Fruit fly (Drosophila melanogaster): Measurements from ENCODE around the gene CG34308.

The CG34308 gene

DNA sequence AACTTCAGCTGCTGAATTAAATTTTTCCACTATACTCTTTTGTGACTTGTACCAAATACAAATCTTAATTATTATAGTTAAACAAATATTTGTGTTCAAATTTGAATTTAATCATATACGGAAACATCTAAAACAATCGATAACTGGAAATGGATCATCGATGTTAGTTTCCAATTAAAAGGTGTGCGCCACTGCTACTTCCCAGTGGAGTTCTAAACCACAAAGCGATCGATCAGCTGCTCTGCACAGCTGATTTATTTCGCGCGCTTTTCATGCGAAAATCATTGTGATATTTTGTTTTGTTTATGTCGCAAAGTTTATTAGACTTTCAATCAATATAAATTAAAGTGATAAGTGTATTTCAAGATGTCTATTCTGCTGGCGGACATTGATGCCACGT is 647 bp upstream of the CG34308 start, which contains the start of gene timeout:
Gene timeout (plus strand): TSS at position 257 of the 400 bp plus-strand sequence.
- TF ChIP-seq Myc (optimal IDR thresholded peaks at IDR 0.05) = no peak
- TF ChIP-seq ttk (optimal IDR thresholded peaks at IDR 0.05) = no peak

DNA sequence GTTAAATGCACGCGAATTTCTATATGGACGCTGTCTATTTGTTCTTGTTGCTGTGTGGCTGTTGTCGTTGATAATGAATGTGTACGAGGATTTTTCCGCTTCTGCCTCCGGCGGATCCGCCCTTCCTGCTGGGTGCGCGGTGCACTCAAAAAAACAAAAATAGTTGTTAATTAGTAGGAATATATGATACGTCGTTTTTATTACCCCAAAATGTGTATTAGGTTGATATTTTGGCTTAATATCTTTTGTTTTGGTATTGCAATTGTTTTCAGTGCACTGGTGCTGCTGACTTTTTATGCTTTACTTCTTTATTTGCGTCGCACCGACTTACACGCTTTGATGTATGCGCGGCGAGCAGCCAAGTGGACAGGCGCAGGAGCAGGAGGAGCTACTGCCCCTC is 2.6 kb downstream of the CG34308 start:
- TF ChIP-seq h (optimal IDR thresholded peaks at IDR 0.05) (no peak), Sin3A (optimal IDR thresholded peaks at IDR 0.05) (no peak), psq (optimal IDR thresholded peaks at IDR 0.05) (no peak), ttk (optimal IDR thresholded peaks at IDR 0.05) (no peak), Myc (optimal IDR thresholded peaks at IDR 0.05) (no peak), insv (optimal IDR thresholded peaks at IDR 0.05) (no peak)

DNA sequence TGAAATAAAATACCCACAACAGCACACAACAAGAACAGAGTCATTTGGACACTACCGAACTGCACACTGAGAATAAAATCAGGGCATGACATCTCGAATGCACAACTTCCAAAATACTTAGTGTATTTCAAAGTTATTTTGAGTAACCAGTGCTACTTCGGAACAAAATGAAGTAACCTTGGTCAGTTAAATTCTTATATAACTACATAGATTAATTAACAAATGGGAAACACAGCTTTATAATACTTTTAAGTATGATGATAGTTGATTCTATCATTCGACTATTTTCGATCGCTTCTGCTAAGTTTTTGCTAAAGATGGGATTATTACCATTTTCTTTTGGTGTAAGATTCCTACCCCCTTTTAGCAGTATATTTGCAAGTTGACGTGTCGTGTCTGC is 28.7 kb downstream of the CG34308 start:
- TF ChIP-seq psq (optimal IDR thresholded peaks at IDR 0.05) (no peak), Myc (optimal IDR thresholded peaks at IDR 0.05) (no peak), insv (optimal IDR thresholded peaks at IDR 0.05) (no peak), h (optimal IDR thresholded peaks at IDR 0.05) (no peak), Sin3A (optimal IDR thresholded peaks at IDR 0.05) (no peak), ttk (optimal IDR thresholded peaks at IDR 0.05) (no peak)

DNA sequence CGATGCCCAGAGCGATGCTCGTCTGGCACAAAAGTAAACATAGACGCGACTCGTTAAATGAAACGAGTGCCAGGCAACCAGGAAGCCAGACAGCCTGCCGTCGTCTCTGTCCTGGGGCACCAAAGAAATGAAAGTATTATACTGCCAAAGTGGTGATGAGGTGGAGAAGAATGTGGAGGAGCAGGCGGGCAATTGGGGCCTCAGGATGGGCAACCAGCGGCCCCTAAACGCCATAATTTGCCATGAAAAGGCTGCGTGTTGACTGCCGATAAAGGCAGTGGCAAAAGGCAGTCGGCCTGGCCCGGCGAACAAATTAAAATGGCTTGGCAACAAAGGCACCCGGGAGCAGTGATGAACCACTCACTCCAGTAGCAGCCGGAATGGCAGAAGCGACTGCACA is 39.9 kb downstream of the CG34308 start:
- TF ChIP-seq ttk (optimal IDR thresholded peaks at IDR 0.05) = no peak
- no peak for TF ChIP-seq h (optimal IDR thresholded peaks at IDR 0.05)
- no peak for TF ChIP-seq Sin3A (optimal IDR thresholded peaks at IDR 0.05)
- no peak for TF ChIP-seq psq (optimal IDR thresholded peaks at IDR 0.05)
- no peak for TF ChIP-seq Myc (optimal IDR thresholded peaks at IDR 0.05)
- TF ChIP-seq insv (optimal IDR thresholded peaks at IDR 0.05) = no peak

DNA sequence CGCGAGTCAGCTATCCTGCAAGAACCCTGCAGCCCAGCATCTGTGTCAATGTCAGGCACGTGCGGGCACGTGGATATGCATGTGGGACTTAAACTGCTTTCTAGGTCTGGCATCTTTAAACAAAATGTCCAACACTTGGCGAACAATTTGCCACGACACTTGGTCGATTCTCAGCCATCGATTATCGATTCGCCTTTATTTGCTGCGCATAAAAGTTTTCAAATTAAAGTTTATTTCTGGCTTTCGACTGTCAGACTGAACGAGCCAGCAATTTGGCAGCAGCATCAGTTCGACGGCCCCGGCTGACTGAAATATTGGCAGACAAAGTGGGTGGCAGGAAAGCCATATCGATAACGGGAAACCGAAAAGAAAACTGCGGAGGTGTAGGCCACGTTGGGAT is 49.1 kb downstream of the CG34308 start:
- TF ChIP-seq psq (optimal IDR thresholded peaks at IDR 0.05) (no peak), Sin3A (optimal IDR thresholded peaks at IDR 0.05) (no peak), h (optimal IDR thresholded peaks at IDR 0.05) (no peak), insv (optimal IDR thresholded peaks at IDR 0.05) (no peak), ttk (optimal IDR thresholded peaks at IDR 0.05) (no peak), Myc (optimal IDR thresholded peaks at IDR 0.05) (no peak)

All from Kc167 (cell line).